Worm (Caenorhabditis elegans) whole organism, early embryonic: ENCODE measurements around the gene C13A2.10.

Experiments used
- B0310.2 ChIP-seq: sonication (generic microtip); optimal IDR thresholded peaks from 2 replicates; lab custom pipeline; 2016; ENCODE audit warnings: mild to moderate bottlenecking, missing genetic modification characterization, missing compliant biosample characterization
- F13C5.2 ChIP-seq: sonication (generic microtip); optimal IDR thresholded peaks from 2 replicates; lab custom pipeline; 2017; ENCODE audit warnings: mild to moderate bottlenecking, missing genetic modification characterization, inconsistent platforms, missing compliant biosample characterization
- aly-1 ChIP-seq: sonication (generic microtip); optimal IDR thresholded peaks from 2 replicates; lab custom pipeline; 2016; ENCODE audit warnings: missing genetic modification characterization, missing compliant biosample characterization
- ama-1 ChIP-seq: fragments of 150-350 bp; optimal IDR thresholded peaks from 2 replicates; lab custom pipeline; 2014
- ceh-36 ChIP-seq: sonication (generic microtip); optimal IDR thresholded peaks from 2 replicates; lab custom pipeline; 2016; ENCODE audit warnings: missing genetic modification characterization, inconsistent platforms, missing compliant biosample characterization
- ets-7 ChIP-seq: sonication (generic microtip); optimal IDR thresholded peaks from 2 replicates; lab custom pipeline; 2016; ENCODE audit warnings: missing genotype, missing genetic modification characterization, missing compliant biosample characterization
- flt-1 ChIP-seq: fragments of 200-800 bp; sonication (Bioruptor generic); IDR thresholded peaks from 2 replicates; pipeline ENCODE4 v1.3.6; 2022; ENCODE audit warnings: missing genetic modification characterization, missing compliant biosample characterization
- hmbx-1 ChIP-seq: sonication (generic microtip); optimal IDR thresholded peaks from 2 replicates; lab custom pipeline; 2016; ENCODE audit warnings: mild to moderate bottlenecking, missing genetic modification characterization, missing compliant biosample characterization
- hmg-4 ChIP-seq: fragments of 200-800 bp; sonication (Bioruptor generic); optimal IDR thresholded peaks from 2 replicates; lab custom pipeline; 2018; ENCODE audit warnings: mild to moderate bottlenecking, missing genetic modification characterization, missing compliant biosample characterization
- hnd-1 ChIP-seq: sonication (generic microtip); optimal IDR thresholded peaks from 2 replicates; lab custom pipeline; 2016; ENCODE audit warnings: missing genetic modification characterization, missing compliant biosample characterization
- scrt-1 ChIP-seq: fragments of 200-800 bp; sonication (Bioruptor generic); IDR thresholded peaks from 2 replicates; pipeline ENCODE4 v1.3.6; 2022; ENCODE audit warnings: missing genetic modification characterization, missing compliant biosample characterization
- sea-1 ChIP-seq: fragments of 200-800 bp; sonication (Bioruptor generic); conservative IDR thresholded peaks from 2 replicates; pipeline ENCODE4 v1.3.6; 2022; ENCODE audit warnings: missing genetic modification characterization, missing compliant biosample characterization
- tbx-11 ChIP-seq: fragments of 200-800 bp; sonication (Bioruptor generic); IDR thresholded peaks from 2 replicates; pipeline ENCODE4 v1.3.6; 2022; ENCODE audit warnings: missing genetic modification characterization, missing compliant biosample characterization
- tbx-37 ChIP-seq: fragments of 200-800 bp; sonication (Bioruptor generic); conservative IDR thresholded peaks from 2 replicates; pipeline ENCODE4 v1.3.6; 2022; ENCODE audit warnings: missing genetic modification reagents, missing genetic modification characterization, missing compliant biosample characterization

ce11 chrV:7313233-7313632 lies 38.3 kb upstream of the C13A2.10 start, which contains the start of gene srx-6:
- TF ChIP-seq B0310.2 (tag; lab: Kevin White, UChicago) (no peak), ama-1 (lab: Kevin White, UChicago) (no peak), aly-1 (tag; lab: Kevin White, UChicago) (no peak), flt-1 (GFP tag; lab: Robert Waterston, UW) (no peak), tbx-11 (no peak), F13C5.2 (no peak), hnd-1 (tag; lab: Kevin White, UChicago) (no peak), sea-1 (GFP tag; lab: Robert Waterston, UW) (no peak), hmg-4 (GFP tag; lab: Kevin White, UChicago) (no peak), tbx-37 (no peak), scrt-1 (GFP tag; lab: Robert Waterston, UW) (no peak), ceh-36 (tag; lab: Kevin White, UChicago) (no peak), hmbx-1 (tag; lab: Kevin White, UChicago) (no peak), ets-7 (tag; lab: Kevin White, UChicago) (no peak)
